Fruit fly (Drosophila melanogaster): Measurements from ENCODE around the gene slou.

slou gene

dm6 chr3R:21520183-21520582 is 36.8 kb downstream of the slou start (continued):
- peak; percentile 96 for TF ChIP-seq fd96Cb (tag; optimal IDR thresholded peaks at IDR 0.05)
- TF ChIP-seq CG9932 (GFP tag; IDR thresholded peaks at IDR 0.05) = peak; percentile 99
- peak; percentile 82 for TF ChIP-seq CG4360 (GFP tag; IDR thresholded peaks at IDR 0.05)
- TF ChIP-seq CkIIα-i1 (GFP tag; IDR thresholded peaks at IDR 0.05) = peak; percentile 94
- peak; percentile 96 for TF ChIP-seq Dip3 (GFP tag; optimal IDR thresholded peaks at IDR 0.05)
- no peak for TF ChIP-seq CG13287 (GFP tag; IDR thresholded peaks at IDR 0.05; ENCODE audit: partially characterized antibody)
- peak; percentile 98 for TF ChIP-seq kni (GFP tag; optimal IDR thresholded peaks at IDR 0.05)
- TF ChIP-seq sc (optimal IDR thresholded peaks at IDR 0.05) = no peak
- peak; percentile 99 for TF ChIP-seq sc (GFP tag; optimal IDR thresholded peaks at IDR 0.05)
- TF ChIP-seq sna (GFP tag; IDR thresholded peaks at IDR 0.05; ENCODE audit: partially characterized antibody) = no peak
- peak; percentile 95 for TF ChIP-seq CG10431 (GFP tag; optimal IDR thresholded peaks at IDR 0.05)
- TF ChIP-seq nerfin-1 (tag; optimal IDR thresholded peaks at IDR 0.05) = peak; percentile 94
- TF ChIP-seq CG16813 (GFP tag; IDR thresholded peaks at IDR 0.05; ENCODE audit: partially characterized antibody) = no peak
- peak; percentile 99 for TF ChIP-seq CG34422 (GFP tag; IDR thresholded peaks at IDR 0.05)
- peak in 1 of 2 experiments; percentile 78 for TF ChIP-seq crp (GFP tag; optimal IDR thresholded peaks at IDR 0.05)
- TF ChIP-seq slou (GFP tag; optimal IDR thresholded peaks at IDR 0.05) = peak; percentile 98
- TF ChIP-seq CG4707 (GFP tag; optimal IDR thresholded peaks at IDR 0.05) = peak; percentile 98
- peak; percentile 95 for TF ChIP-seq Atf6 (GFP tag; IDR thresholded peaks at IDR 0.05)
- TF ChIP-seq org-1 (GFP tag; optimal IDR thresholded peaks at IDR 0.05) = peak; percentile 96
- peak; percentile 99 for TF ChIP-seq fd102C (GFP tag; optimal IDR thresholded peaks at IDR 0.05)
- peak; percentile 98 for TF ChIP-seq CHES-1-like (GFP tag; optimal IDR thresholded peaks at IDR 0.05)
- peak; percentile 99 for TF ChIP-seq CG17359 (tag; optimal IDR thresholded peaks at IDR 0.05)
- TF ChIP-seq jing (GFP tag; optimal IDR thresholded peaks at IDR 0.05) = peak; percentile 97
- peak; percentile 98 for TF ChIP-seq CG16815 (GFP tag; optimal IDR thresholded peaks at IDR 0.05)
- peak; percentile 98 for TF ChIP-seq CG9609 (GFP tag; optimal IDR thresholded peaks at IDR 0.05)
- peak; percentile 97 for TF ChIP-seq Max (GFP tag; optimal IDR thresholded peaks at IDR 0.05)
- TF ChIP-seq CG10274 (GFP tag; optimal IDR thresholded peaks at IDR 0.05) = peak; percentile 94
- peak; percentile 91 for TF ChIP-seq CG10147 (GFP tag; optimal IDR thresholded peaks at IDR 0.05)
- TF ChIP-seq CG14965 (GFP tag; optimal IDR thresholded peaks at IDR 0.05; ENCODE audit: borderline replicate concordance) = peak; percentile 89
- peak; percentile 96 for TF ChIP-seq Oli (tag; optimal IDR thresholded peaks at IDR 0.05)
- TF ChIP-seq lov (optimal IDR thresholded peaks at IDR 0.05) = no peak
- peak; percentile 100 for TF ChIP-seq lov (GFP tag; IDR thresholded peaks at IDR 0.05)
- TF ChIP-seq Hr3 (GFP tag; optimal IDR thresholded peaks at IDR 0.05) = peak; percentile 98
- TF ChIP-seq CG4424 (GFP tag; optimal IDR thresholded peaks at IDR 0.05) = peak; percentile 99
- peak; percentile 89 for TF ChIP-seq Gsc (GFP tag; IDR thresholded peaks at IDR 0.05)
- TF ChIP-seq CG8944 (GFP tag; optimal IDR thresholded peaks at IDR 0.05) = peak; percentile 98
- TF ChIP-seq CG18619 (GFP tag; optimal IDR thresholded peaks at IDR 0.05) = peak; percentile 99
- TF ChIP-seq CG2199 (GFP tag; IDR thresholded peaks at IDR 0.05) = peak; percentile 99
- TF ChIP-seq lola (GFP tag; optimal IDR thresholded peaks at IDR 0.05) = peak in 1 of 3 experiments; percentile 90
- TF ChIP-seq CG32772 (GFP tag; IDR thresholded peaks at IDR 0.05) = peak; percentile 99
- peak; percentile 93 for TF ChIP-seq CG10267 (tag; optimal IDR thresholded peaks at IDR 0.05)
- TF ChIP-seq seq (GFP tag; IDR thresholded peaks at IDR 0.05) = peak; percentile 97
- TF ChIP-seq pum (GFP tag; optimal IDR thresholded peaks at IDR 0.05) = peak; percentile 97
- peak; percentile 62; the same call in 1 of the 2 replicates for TF ChIP-seq dan (GFP tag; IDR thresholded peaks at IDR 0.05)
- TF ChIP-seq pita (GFP tag; optimal IDR thresholded peaks at IDR 0.05) = peak; percentile 79
- TF ChIP-seq CG11085 (GFP tag; IDR thresholded peaks at IDR 0.05) = peak; percentile 99
- no peak for TF ChIP-seq Dll (GFP tag; IDR thresholded peaks at IDR 0.05; ENCODE audit: partially characterized antibody)
- TF ChIP-seq PHDP (tag; optimal IDR thresholded peaks at IDR 0.05) = peak; percentile 98
- TF ChIP-seq CG13624 (GFP tag; optimal IDR thresholded peaks at IDR 0.05) = peak; percentile 97
- peak; percentile 99 for TF ChIP-seq CG17328 (GFP tag; IDR thresholded peaks at IDR 0.05)

Measured in whole organism, embryonic.